Fruit fly (Drosophila melanogaster) whole organism, embryonic: ENCODE data around the gene GlyRS.

Experiments
- B-H1 ChIP-seq: fragments of 200-800 bp; sonication (Bioruptor generic); IDR thresholded peaks from 3 replicates; pipeline ENCODE4 v1.3.6; 2022; ENCODE audit warnings: missing biosample characterization, missing genetic modification characterization
- B-H2 ChIP-seq: fragments of 200-800 bp; sonication (Bioruptor generic); optimal IDR thresholded peaks from 2 replicates; lab custom pipeline; 2018; ENCODE audit warnings: missing biosample characterization, mild to moderate bottlenecking, missing genetic modification characterization
- CG10565 ChIP-seq: fragments of 200-800 bp; sonication (Bioruptor generic); optimal IDR thresholded peaks from 3 replicates; lab custom pipeline; 2016; ENCODE audit warnings: missing biosample characterization, mild to moderate bottlenecking, missing genetic modification characterization
- CG10654 ChIP-seq: fragments of 200-800 bp; sonication (Bioruptor generic); optimal IDR thresholded peaks from 2 replicates; lab custom pipeline; 2016; ENCODE audit warnings: missing biosample characterization, missing genetic modification characterization
- CG10959 ChIP-seq: fragments of 200-800 bp; sonication (Bioruptor generic); IDR thresholded peaks from 2 replicates; pipeline ENCODE4 v1.3.6; 2022; ENCODE audit warnings: missing biosample characterization, missing genetic modification characterization
- CG11560 ChIP-seq: fragments of 200-800 bp; sonication (Bioruptor generic); IDR thresholded peaks from 3 replicates; pipeline ENCODE4 v1.3.6; 2022; ENCODE audit warnings: missing biosample characterization, missing genetic modification characterization
- CG13775 ChIP-seq: fragments of 200-800 bp; sonication (Bioruptor generic); optimal IDR thresholded peaks from 3 replicates; lab custom pipeline; 2017; ENCODE audit warnings: missing biosample characterization, mild to moderate bottlenecking, missing genetic modification characterization
- CG18476 ChIP-seq: fragments of 200-800 bp; sonication (Bioruptor generic); optimal IDR thresholded peaks from 2 replicates; lab custom pipeline; 2016; ENCODE audit warnings: missing biosample characterization, mild to moderate bottlenecking, missing genetic modification characterization
- CG18599 ChIP-seq: fragments of 200-800 bp; sonication (Bioruptor generic); optimal IDR thresholded peaks from 3 replicates; lab custom pipeline; 2017; ENCODE audit warnings: missing biosample characterization, missing genetic modification characterization, mild to moderate bottlenecking, moderate library complexity, missing genetic modification reagents
- CG2202 ChIP-seq: fragments of 200-800 bp; sonication (Bioruptor generic); optimal IDR thresholded peaks from 2 replicates; lab custom pipeline; 2018; ENCODE audit warnings: missing biosample characterization, mild to moderate bottlenecking, missing genetic modification characterization
- CG30431 ChIP-seq: fragments of 200-800 bp; sonication (Bioruptor generic); optimal IDR thresholded peaks from 2 replicates; lab custom pipeline; 2017; ENCODE audit warnings: missing biosample characterization, missing genetic modification characterization
- CG34422 ChIP-seq: fragments of 200-800 bp; sonication (Bioruptor generic); IDR thresholded peaks from 3 replicates; pipeline ENCODE4 v1.3.6; 2022; ENCODE audit warnings: missing biosample characterization, missing genetic modification characterization
- CG3847 ChIP-seq: fragments of 200-800 bp; sonication (Bioruptor generic); IDR thresholded peaks from 2 replicates; pipeline ENCODE4 v1.3.6; 2022; ENCODE audit warnings: missing biosample characterization, missing genetic modification characterization
- CG42726 ChIP-seq: fragments of 200-800 bp; sonication (Bioruptor generic); IDR thresholded peaks from 2 replicates; pipeline ENCODE4 v1.3.6; 2022; ENCODE audit warnings: missing biosample characterization, missing genetic modification characterization; ENCODE audit not compliant: partially characterized antibody
- CG4282 ChIP-seq: fragments of 200-800 bp; sonication (Bioruptor generic); optimal IDR thresholded peaks from 2 replicates; lab custom pipeline; 2016; ENCODE audit warnings: missing biosample characterization, missing genetic modification characterization
- CG4328 ChIP-seq: fragments of 200-800 bp; sonication (Bioruptor generic); optimal IDR thresholded peaks from 3 replicates; lab custom pipeline; 2017; ENCODE audit warnings: missing biosample characterization, missing genetic modification reagents, missing genetic modification characterization
- CG5953 ChIP-seq: fragments of 200-800 bp; sonication (Bioruptor generic); IDR thresholded peaks from 2 replicates; pipeline ENCODE4 v1.3.6; 2022; ENCODE audit warnings: missing biosample characterization, missing genetic modification characterization
- CG7745 ChIP-seq: fragments of 200-800 bp; sonication (Bioruptor generic); optimal IDR thresholded peaks from 2 replicates; lab custom pipeline; 2018; ENCODE audit warnings: missing biosample characterization, mild to moderate bottlenecking, missing genetic modification characterization, moderate library complexity
- CG8281 ChIP-seq: fragments of 200-800 bp; sonication (Bioruptor generic); optimal IDR thresholded peaks from 2 replicates; lab custom pipeline; 2018; ENCODE audit warnings: missing biosample characterization, mild to moderate bottlenecking, missing genetic modification characterization, moderate library complexity
- CG9817 ChIP-seq: fragments of 200-800 bp; sonication (Bioruptor generic); optimal IDR thresholded peaks from 2 replicates; lab custom pipeline; 2018; ENCODE audit warnings: missing biosample characterization, mild to moderate bottlenecking, missing genetic modification characterization, moderate library complexity
- Dp ChIP-seq: fragments of 200-800 bp; sonication (Bioruptor generic); optimal IDR thresholded peaks from 2 replicates; lab custom pipeline; 2018; ENCODE audit warnings: missing biosample characterization, mild to moderate bottlenecking, missing genetic modification characterization, moderate library complexity
- Drgx ChIP-seq: fragments of 200-800 bp; sonication (Bioruptor generic); IDR thresholded peaks from 2 replicates; pipeline ENCODE4 v1.3.6; 2022; ENCODE audit warnings: missing biosample characterization, missing genetic modification characterization
- Meics ChIP-seq: fragments of 200-800 bp; sonication (Bioruptor generic); optimal IDR thresholded peaks from 2 replicates; lab custom pipeline; 2017; ENCODE audit warnings: missing biosample characterization, mild to moderate bottlenecking, missing genetic modification characterization
- Pdp1 ChIP-seq, 2 experiments: fragments of 200-800 bp; sonication (Bioruptor generic); optimal IDR thresholded peaks; 3 replicates each; lab custom pipeline; 2016; ENCODE audit warnings: missing biosample characterization in 2 of 2, missing genetic modification characterization in 2 of 2, mild to moderate bottlenecking in 1 of 2, moderate library complexity in 1 of 2
- Tbp ChIP-seq: fragments of >200 bp; optimal IDR thresholded peaks from 2 replicates; lab custom pipeline; 2018; ENCODE audit warnings: missing biosample characterization, missing genetic modification characterization
- Vsx1 ChIP-seq: fragments of 200-800 bp; sonication (Bioruptor generic); optimal IDR thresholded peaks from 2 replicates; lab custom pipeline; 2017; ENCODE audit warnings: missing biosample characterization, mild to moderate bottlenecking, missing genetic modification characterization, missing genetic modification reagents
- ap ChIP-seq: fragments of 200-800 bp; sonication (Bioruptor generic); IDR thresholded peaks from 2 replicates; pipeline ENCODE4 v1.3.6; 2022; ENCODE audit warnings: missing biosample characterization, missing genetic modification characterization
- ase ChIP-seq: fragments of 200-800 bp; sonication (Bioruptor generic); IDR thresholded peaks from 3 replicates; pipeline ENCODE4 v1.3.6; 2022; ENCODE audit warnings: missing biosample characterization, missing genetic modification characterization
- ato ChIP-seq: fragments of 200-800 bp; sonication (Bioruptor generic); IDR thresholded peaks from 2 replicates; pipeline ENCODE4 v1.3.6; 2022; ENCODE audit warnings: missing biosample characterization, missing genetic modification characterization; ENCODE audit not compliant: partially characterized antibody
- bcd ChIP-seq: fragments of 200-800 bp; sonication (Bioruptor generic); optimal IDR thresholded peaks from 2 replicates; lab custom pipeline; 2017; ENCODE audit warnings: missing biosample characterization, mild to moderate bottlenecking, missing genetic modification characterization
- btn ChIP-seq: fragments of 200-800 bp; sonication (Bioruptor generic); optimal IDR thresholded peaks from 2 replicates; lab custom pipeline; 2016; ENCODE audit warnings: missing biosample characterization, missing genetic modification characterization
- gt ChIP-seq: fragments of 200-800 bp; sonication (Bioruptor generic); IDR thresholded peaks from 2 replicates; pipeline ENCODE4 v1.3.6; 2022; ENCODE audit warnings: missing biosample characterization, missing genetic modification characterization
- ham ChIP-seq: fragments of 200-800 bp; sonication (Bioruptor generic); IDR thresholded peaks from 2 replicates; pipeline ENCODE4 v1.3.6; 2022; ENCODE audit warnings: missing biosample characterization, missing genetic modification characterization
- oc ChIP-seq: fragments of 200-800 bp; sonication (Bioruptor generic); optimal IDR thresholded peaks from 2 replicates; lab custom pipeline; 2018; ENCODE audit warnings: missing biosample characterization, mild to moderate bottlenecking, missing genetic modification characterization, moderate library complexity
- phol ChIP-seq: fragments of 200-800 bp; sonication (Bioruptor generic); optimal IDR thresholded peaks from 3 replicates; lab custom pipeline; 2018; ENCODE audit warnings: missing biosample characterization, mild to moderate bottlenecking, missing genetic modification characterization, moderate library complexity
- psq ChIP-seq: fragments of 200-800 bp; sonication (Bioruptor generic); optimal IDR thresholded peaks from 2 replicates; lab custom pipeline; 2017; ENCODE audit warnings: missing biosample characterization, missing genetic modification characterization
- pzg ChIP-seq: fragments of 200-800 bp; sonication (Bioruptor generic); optimal IDR thresholded peaks from 3 replicates; lab custom pipeline; 2018; ENCODE audit warnings: missing biosample characterization, mild to moderate bottlenecking, missing genetic modification characterization, moderate library complexity
- repo ChIP-seq: fragments of 200-800 bp; sonication (Bioruptor generic); optimal IDR thresholded peaks from 2 replicates; lab custom pipeline; 2016; ENCODE audit warnings: missing biosample characterization, missing genetic modification characterization
- ro ChIP-seq: fragments of 200-800 bp; sonication (Bioruptor generic); IDR thresholded peaks from 2 replicates; pipeline ENCODE4 v1.3.6; 2022; ENCODE audit warnings: missing biosample characterization, missing genetic modification characterization
- row ChIP-seq: fragments of 200-800 bp; sonication (Bioruptor generic); IDR thresholded peaks from 3 replicates; pipeline ENCODE4 v1.3.6; 2022; ENCODE audit warnings: missing biosample characterization, missing genetic modification characterization
- scrt ChIP-seq: fragments of 200-800 bp; sonication (Bioruptor generic); optimal IDR thresholded peaks from 2 replicates; lab custom pipeline; 2018; ENCODE audit warnings: missing biosample characterization, mild to moderate bottlenecking, missing genetic modification characterization, moderate library complexity
- sqz ChIP-seq: fragments of 200-800 bp; sonication (Bioruptor generic); optimal IDR thresholded peaks from 3 replicates; lab custom pipeline; 2018; ENCODE audit warnings: missing biosample characterization, mild to moderate bottlenecking, missing genetic modification characterization
- ssp ChIP-seq: fragments of 200-800 bp; sonication (Bioruptor generic); IDR thresholded peaks from 2 replicates; pipeline ENCODE4 v1.3.6; 2022; ENCODE audit warnings: missing biosample characterization, missing genetic modification characterization
- stwl ChIP-seq: fragments of 200-800 bp; sonication (Bioruptor generic); optimal IDR thresholded peaks from 3 replicates; lab custom pipeline; 2018; ENCODE audit warnings: missing biosample characterization, mild to moderate bottlenecking, missing genetic modification characterization, moderate library complexity
- tup ChIP-seq: fragments of 200-800 bp; sonication (Bioruptor generic); optimal IDR thresholded peaks from 2 replicates; lab custom pipeline; 2016; ENCODE audit warnings: missing biosample characterization, mild to moderate bottlenecking, missing genetic modification characterization, moderate library complexity
- unpg ChIP-seq: fragments of 200-800 bp; sonication (Bioruptor generic); optimal IDR thresholded peaks from 3 replicates; lab custom pipeline; 2018; ENCODE audit warnings: missing biosample characterization, mild to moderate bottlenecking, missing genetic modification characterization, moderate library complexity

Gene GlyRS

dm6 chr3L:15140268-15140957, 45.5 kb downstream of the GlyRS start (continued):
- TF ChIP-seq B-H1 (GFP tag; lab: Robert Waterston, UW) (no peak), btn (GFP tag; lab: Kevin White, UChicago) (no peak), Drgx (GFP tag; lab: Robert Waterston, UW) (0 out of 2 replicates have a peak, but pooled peaks have one; percentile 17), CG2202 (tag; lab: Kevin White, UChicago) (no peak), CG42726 (GFP tag; lab: Robert Waterston, UW) (peak; percentile 39; the same call in 1 of the 2 replicates), CG11560 (tag; lab: Robert Waterston, UW) (peak; percentile 47; the same call in 1 of the 3 replicates), row (GFP tag; lab: Robert Waterston, UW) (peak; percentile 31), Pdp1 (GFP tag; optimal IDR thresholded peaks at IDR 0.05; lab: Kevin White, UChicago) (peak in 1 of 2 experiments; percentile 85), CG10654 (GFP tag; lab: Kevin White, UChicago) (no peak), ap (GFP tag; lab: Robert Waterston, UW) (no peak), CG7745 (tag; lab: Kevin White, UChicago) (no peak), psq (GFP tag; lab: Kevin White, UChicago) (no peak), ssp (GFP tag; lab: Robert Waterston, UW) (no peak), phol (peak; percentile 74)

- peak; percentile 16 for TF ChIP-seq unpg (GFP tag; lab: Kevin White, UChicago)
- no peak for TF ChIP-seq stwl (tag; lab: Kevin White, UChicago)
- TF ChIP-seq CG10565 (GFP tag; lab: Kevin White, UChicago), result no peak
- TF ChIP-seq bcd (GFP tag; lab: Kevin White, UChicago), result no peak
- no peak for TF ChIP-seq ro (GFP tag; lab: Robert Waterston, UW)
- TF ChIP-seq CG8281 (tag; lab: Kevin White, UChicago), result no peak
- TF ChIP-seq Meics (GFP tag; lab: Kevin White, UChicago), result no peak
- no peak for TF ChIP-seq Tbp (GFP tag; lab: Kevin White, UChicago)
- no peak for TF ChIP-seq ato (GFP tag; lab: Robert Waterston, UW)
- TF ChIP-seq repo (GFP tag; lab: Kevin White, UChicago), result no peak
- no peak for TF ChIP-seq CG13775 (GFP tag; lab: Kevin White, UChicago)
- no peak for TF ChIP-seq ham
- no peak for TF ChIP-seq gt (GFP tag; lab: Robert Waterston, UW)
- no peak for TF ChIP-seq tup (GFP tag; lab: Kevin White, UChicago)
- TF ChIP-seq pzg (GFP tag; lab: Kevin White, UChicago), result no peak
- TF ChIP-seq CG18599 (GFP tag; lab: Kevin White, UChicago), result no peak
- no peak for TF ChIP-seq CG18476
- TF ChIP-seq CG4282, result no peak
- TF ChIP-seq oc, result no peak
- peak; percentile 95 for TF ChIP-seq sqz (GFP tag; lab: Kevin White, UChicago)
- TF ChIP-seq CG30431 (GFP tag; lab: Kevin White, UChicago), result no peak
- peak; percentile 32; the same call in 2 of the 3 replicates for TF ChIP-seq CG34422 (GFP tag; lab: Robert Waterston, UW)
- TF ChIP-seq ase (GFP tag; lab: Robert Waterston, UW), result no peak
- TF ChIP-seq CG10959 (GFP tag; lab: Robert Waterston, UW), result no peak
- no peak for TF ChIP-seq CG5953 (GFP tag; lab: Robert Waterston, UW)
- TF ChIP-seq B-H2, result peak; percentile 15
- peak; percentile 69 for TF ChIP-seq Vsx1
- TF ChIP-seq scrt (GFP tag; lab: Kevin White, UChicago), result peak; percentile 51
- peak; percentile 3 for TF ChIP-seq CG9817 (tag; lab: Kevin White, UChicago)
- TF ChIP-seq CG3847 (GFP tag; lab: Robert Waterston, UW), result no peak
- TF ChIP-seq CG4328, result no peak
- TF ChIP-seq Dp (GFP tag; lab: Kevin White, UChicago), result no peak
Measured at dm6 chr3L:15141118-15142003, 46.4 kb downstream of the GlyRS start.
